Worm (Caenorhabditis elegans): ENCODE results near the gene utx-1.

The utx-1 gene

ce11 chrX:8612278-8612677, 55.3 kb downstream of the utx-1 start:
- TF ChIP-seq him-1 (tag; optimal IDR thresholded peaks at IDR 0.05) (no peak), dao-5 (tag; optimal IDR thresholded peaks at IDR 0.05) (no peak), W03F9.2 (tag; optimal IDR thresholded peaks at IDR 0.05) (no peak)
